Worm (Caenorhabditis elegans): ENCODE results near the gene sun-1.

ce11 chrV:13185384-13185783, 8.0 kb downstream of the sun-1 start, which contains the start of gene sri-6:
- TF ChIP-seq zip-5 (tag; optimal IDR thresholded peaks at IDR 0.05) (no peak), hlh-13 (GFP tag; optimal IDR thresholded peaks at IDR 0.05) (no peak), ama-1 (optimal IDR thresholded peaks at IDR 0.05) (no peak), pax-1 (tag; optimal IDR thresholded peaks at IDR 0.05) (no peak), unc-86 (tag; optimal IDR thresholded peaks at IDR 0.05) (no peak), pha-4 (tag; optimal IDR thresholded peaks at IDR 0.05) (no peak), ceh-19 (GFP tag; optimal IDR thresholded peaks at IDR 0.05) (no peak), Y22D7AL.16 (tag; optimal IDR thresholded peaks at IDR 0.05) (no peak), ttx-3 (tag; optimal IDR thresholded peaks at IDR 0.05) (no peak), sox-2 (GFP tag; IDR thresholded peaks at IDR 0.05) (no peak), hlh-30 (tag; optimal IDR thresholded peaks at IDR 0.05; ENCODE audit: insufficient read depth) (no peak), nhr-11 (tag; optimal IDR thresholded peaks at IDR 0.05) (no peak), dve-1 (tag; optimal IDR thresholded peaks at IDR 0.05) (no peak)
